Fruit fly (Drosophila melanogaster): ENCODE measurements around the gene TyrRII.

Gene TyrRII

dm6 chr3R:17736311-17736710 is at the start of gene TyrRII:
TSS of gene TyrRII (plus strand) at chr3R:17736611.
- TF ChIP-seq CG8478 (optimal IDR thresholded peaks at IDR 0.05): no peak
- TF ChIP-seq CTCF (optimal IDR thresholded peaks at IDR 0.05): no peak

- TF ChIP-seq CG8478 (optimal IDR thresholded peaks at IDR 0.05): no peak
- no peak for TF ChIP-seq CTCF (optimal IDR thresholded peaks at IDR 0.05)
These were observed 49.5 kb upstream of the TyrRII start, which contains the start of gene CG31249 for dm6 chr3R:17686875-17687274. TSS of gene CG31249 (minus strand) at chr3R:17687071.

- TF ChIP-seq CG8478 (optimal IDR thresholded peaks at IDR 0.05) (no peak), CTCF (optimal IDR thresholded peaks at IDR 0.05) (no peak)
These were observed 36.4 kb upstream of the TyrRII start for dm6 chr3R:17699891-17700487.

- no peak for TF ChIP-seq CTCF (optimal IDR thresholded peaks at IDR 0.05)
- no peak for TF ChIP-seq CG8478 (optimal IDR thresholded peaks at IDR 0.05)
These were observed 35.8 kb upstream of the TyrRII start for dm6 chr3R:17700488-17701130.

- TF ChIP-seq CTCF (optimal IDR thresholded peaks at IDR 0.05) (no peak), CG8478 (optimal IDR thresholded peaks at IDR 0.05) (no peak)
These were observed 35.2 kb upstream of the TyrRII start for dm6 chr3R:17701131-17701593.

dm6 chr3R:17701971-17702845 is 34.2 kb upstream of the TyrRII start:
- TF ChIP-seq CG8478 (optimal IDR thresholded peaks at IDR 0.05): no peak
- TF ChIP-seq CTCF (optimal IDR thresholded peaks at IDR 0.05): no peak

- TF ChIP-seq CG8478 (optimal IDR thresholded peaks at IDR 0.05) (no peak), CTCF (optimal IDR thresholded peaks at IDR 0.05) (no peak)
These were observed 33.3 kb upstream of the TyrRII start for dm6 chr3R:17703024-17703690.

dm6 chr3R:17703691-17704537 is 32.5 kb upstream of the TyrRII start:
- TF ChIP-seq CG8478 (optimal IDR thresholded peaks at IDR 0.05) (no peak), CTCF (optimal IDR thresholded peaks at IDR 0.05) (no peak)

dm6 chr3R:17704538-17704854 is 31.9 kb upstream of the TyrRII start:
- no peak for TF ChIP-seq CTCF (optimal IDR thresholded peaks at IDR 0.05)
- TF ChIP-seq CG8478 (optimal IDR thresholded peaks at IDR 0.05): no peak

- TF ChIP-seq CTCF (optimal IDR thresholded peaks at IDR 0.05) (no peak), CG8478 (optimal IDR thresholded peaks at IDR 0.05) (no peak)
These were observed 31.3 kb upstream of the TyrRII start for dm6 chr3R:17705140-17705539.

dm6 chr3R:17705899-17706831 is 30.2 kb upstream of the TyrRII start:
- TF ChIP-seq CG8478 (optimal IDR thresholded peaks at IDR 0.05) (no peak), CTCF (optimal IDR thresholded peaks at IDR 0.05) (no peak)

dm6 chr3R:17706971-17707406 is 29.4 kb upstream of the TyrRII start:
- TF ChIP-seq CTCF (optimal IDR thresholded peaks at IDR 0.05) (no peak), CG8478 (optimal IDR thresholded peaks at IDR 0.05) (no peak)

dm6 chr3R:17707799-17708198 is 28.6 kb upstream of the TyrRII start:
- no peak for TF ChIP-seq CTCF (optimal IDR thresholded peaks at IDR 0.05)
- no peak for TF ChIP-seq CG8478 (optimal IDR thresholded peaks at IDR 0.05)
